Fruit fly (Drosophila melanogaster) whole organism, wandering third instar larva: ENCODE results near the gene SPH93.

Experiments used
- CG32264 ChIP-seq: fragments of 200-800 bp; sonication (Bioruptor generic); optimal IDR thresholded peaks from 2 replicates; lab custom pipeline; 2016; ENCODE audit warnings: missing biosample characterization, missing genetic modification characterization
- CG9705 ChIP-seq: fragments of 200-800 bp; sonication (Bioruptor generic); optimal IDR thresholded peaks from 2 replicates; lab custom pipeline; 2018; ENCODE audit warnings: missing biosample characterization, mild to moderate bottlenecking, missing genetic modification characterization
- Dif ChIP-seq: fragments of 200-275, 200-300 bp; sonication (Bioruptor generic); optimal IDR thresholded peaks from 2 replicates; lab custom pipeline; 2018; ENCODE audit warnings: missing biosample characterization, missing genetic modification characterization; ENCODE audit not compliant: partially characterized antibody
- GATAd ChIP-seq: sonication (Bioruptor generic); optimal IDR thresholded peaks from 2 replicates; lab custom pipeline; 2016; ENCODE audit warnings: missing biosample characterization, missing genetic modification characterization
- HLH106 ChIP-seq: fragments of 200-800 bp; optimal IDR thresholded peaks from 3 replicates; lab custom pipeline; 2019; ENCODE audit warnings: missing biosample characterization, mild to moderate bottlenecking, missing genetic modification characterization, moderate library complexity
- Hnf4 ChIP-seq: fragments of 200-800 bp; sonication (Bioruptor generic); optimal IDR thresholded peaks from 2 replicates; lab custom pipeline; 2016; ENCODE audit warnings: missing biosample characterization, mild to moderate bottlenecking, missing genetic modification characterization
- Jra ChIP-seq: sonication (Bioruptor generic); optimal IDR thresholded peaks from 2 replicates; lab custom pipeline; 2016; ENCODE audit warnings: missing biosample characterization, missing genetic modification characterization
- Myc ChIP-seq: fragments of >200 bp; optimal IDR thresholded peaks from 2 replicates; lab custom pipeline; 2017
- OdsH ChIP-seq: fragments of 200-800 bp; sonication (Bioruptor generic); optimal IDR thresholded peaks from 2 replicates; lab custom pipeline; 2016; ENCODE audit warnings: missing biosample characterization, mild to moderate bottlenecking, missing genetic modification characterization
- Rel ChIP-seq, 2 experiments: fragments of 200-800 bp; sonication (Bioruptor generic) in 1 of 2; optimal IDR thresholded peaks; 2 replicates in 1 of 2; 3 replicates in 1 of 2; lab custom pipeline; 2016 to 2019; ENCODE audit warnings: mild to moderate bottlenecking in 2 of 2, missing biosample characterization in 2 of 2, missing genetic modification characterization in 2 of 2, moderate library complexity in 1 of 2
- Sp1 ChIP-seq: fragments of 200-800 bp; sonication (Bioruptor generic); optimal IDR thresholded peaks from 3 replicates; lab custom pipeline; 2019; ENCODE audit warnings: missing biosample characterization, mild to moderate bottlenecking, missing genetic modification characterization, moderate library complexity
- br ChIP-seq: fragments of 200-800 bp; sonication (Bioruptor generic); optimal IDR thresholded peaks from 2 replicates; lab custom pipeline; 2016; ENCODE audit warnings: missing biosample characterization, missing genetic modification characterization
- dmrt93B ChIP-seq: fragments of 200-800 bp; sonication (Bioruptor generic); optimal IDR thresholded peaks from 2 replicates; lab custom pipeline; 2018; ENCODE audit warnings: missing biosample characterization, mild to moderate bottlenecking, missing genetic modification characterization
- dsf ChIP-seq: sonication (Bioruptor generic); optimal IDR thresholded peaks from 2 replicates; lab custom pipeline; 2016; ENCODE audit warnings: missing biosample characterization, missing genetic modification characterization, borderline replicate concordance
- ey ChIP-seq: fragments of 200-800 bp; sonication (Bioruptor generic); optimal IDR thresholded peaks from 2 replicates; lab custom pipeline; 2016; ENCODE audit warnings: missing biosample characterization, missing genetic modification characterization
- foxo ChIP-seq, 2 experiments: fragments of 200-800 bp; sonication (Bioruptor generic); optimal IDR thresholded peaks; 2 replicates in 1 of 2; 3 replicates in 1 of 2; lab custom pipeline; 2016 to 2017; ENCODE audit warnings: missing biosample characterization in 2 of 2, missing genetic modification characterization in 2 of 2
- fru ChIP-seq: fragments of 200-800 bp; sonication (Bioruptor generic); optimal IDR thresholded peaks from 3 replicates; lab custom pipeline; 2016; ENCODE audit warnings: missing biosample characterization, mild to moderate bottlenecking, missing genetic modification characterization
- h ChIP-seq: fragments of 200-800 bp; sonication (Bioruptor generic); optimal IDR thresholded peaks from 3 replicates; lab custom pipeline; 2016; ENCODE audit warnings: missing biosample characterization, mild to moderate bottlenecking, missing genetic modification characterization
- jim ChIP-seq: fragments of 175-275, 200-325 bp; sonication (Bioruptor generic); optimal IDR thresholded peaks from 2 replicates; lab custom pipeline; 2016; ENCODE audit warnings: missing biosample characterization, mild to moderate bottlenecking, missing genetic modification characterization
- pan ChIP-seq: fragments of >200 bp; optimal IDR thresholded peaks from 2 replicates; lab custom pipeline; 2017
- psq ChIP-seq: fragments of 200-800 bp; sonication (Bioruptor generic); optimal IDR thresholded peaks from 3 replicates; lab custom pipeline; 2017; ENCODE audit warnings: missing biosample characterization, mild to moderate bottlenecking, missing genetic modification characterization, moderate library complexity
- rgr ChIP-seq: fragments of 200-800 bp; sonication (Bioruptor generic); optimal IDR thresholded peaks from 3 replicates; lab custom pipeline; 2016; ENCODE audit warnings: missing biosample characterization, mild to moderate bottlenecking, missing genetic modification characterization
- sv ChIP-seq: fragments of 200-800 bp; sonication (Bioruptor generic); optimal IDR thresholded peaks from 3 replicates; lab custom pipeline; 2016; ENCODE audit warnings: missing biosample characterization, missing genetic modification characterization
- tai ChIP-seq: sonication (Bioruptor generic); optimal IDR thresholded peaks from 2 replicates; lab custom pipeline; 2016; ENCODE audit warnings: missing biosample characterization, missing genetic modification characterization
- usp ChIP-seq: fragments of >200 bp; optimal IDR thresholded peaks from 2 replicates; lab custom pipeline; 2017; ENCODE audit warnings: missing biosample characterization, missing genetic modification characterization
- woc ChIP-seq: sonication (Bioruptor generic); optimal IDR thresholded peaks from 2 replicates; lab custom pipeline; 2016; ENCODE audit warnings: missing biosample characterization, mild to moderate bottlenecking, missing genetic modification characterization

The SPH93 gene

dm6 chr2L:17410358-17410757 lies 45.4 kb downstream of the SPH93 start, which contains the start of the genes Polr2J and CG15141:
Polr2J (minus strand) TSS chr2L:17410406.
CG15141 (plus strand) TSS chr2L:17410641.
- peak; percentile 81 for TF ChIP-seq HLH106 (tag; lab: Kevin White, UChicago)
- no peak for TF ChIP-seq Sp1 (GFP tag; lab: Kevin White, UChicago)
- TF ChIP-seq psq (GFP tag; lab: Kevin White, UChicago) = peak; percentile 79
- TF ChIP-seq fru = peak; percentile 85
- peak; percentile 79 for TF ChIP-seq GATAd (GFP tag; lab: Kevin White, UChicago)
- TF ChIP-seq usp (GFP tag; lab: Kevin White, UChicago) = no peak
- TF ChIP-seq Hnf4 = peak; percentile 81
- no peak for TF ChIP-seq Rel (GFP tag; optimal IDR thresholded peaks at IDR 0.05; lab: Kevin White, UChicago)
- TF ChIP-seq Rel (tag; optimal IDR thresholded peaks at IDR 0.05; lab: Kevin White, UChicago) = peak; percentile 78
- peak; percentile 83 for TF ChIP-seq h (GFP tag; lab: Kevin White, UChicago)
- peak; percentile 89 for TF ChIP-seq Myc (lab: Kevin White, UChicago)
- TF ChIP-seq jim (GFP tag; lab: Kevin White, UChicago) = no peak
- TF ChIP-seq tai (GFP tag; lab: Kevin White, UChicago) = no peak
- TF ChIP-seq br (GFP tag; lab: Kevin White, UChicago) = peak; percentile 79
- peak; percentile 83 for TF ChIP-seq woc (GFP tag; lab: Kevin White, UChicago)
- TF ChIP-seq CG9705 (GFP tag; lab: Kevin White, UChicago) = peak; percentile 68
- peak; percentile 86 for TF ChIP-seq sv (GFP tag; lab: Kevin White, UChicago)
- no peak for TF ChIP-seq pan
- peak; percentile 69 for TF ChIP-seq ey (GFP tag; lab: Kevin White, UChicago)
- TF ChIP-seq dsf = peak; percentile 66
- peak; percentile 83 for TF ChIP-seq Jra (GFP tag; lab: Kevin White, UChicago)
- peak; percentile 69 for TF ChIP-seq OdsH (GFP tag; lab: Kevin White, UChicago)
- TF ChIP-seq rgr (GFP tag; lab: Kevin White, UChicago) = peak; percentile 84
- TF ChIP-seq Dif = peak; percentile 6
- peak; percentile 61 for TF ChIP-seq dmrt93B
- peak; percentile 55 for TF ChIP-seq CG32264 (GFP tag; lab: Kevin White, UChicago)
- TF ChIP-seq foxo (GFP tag; optimal IDR thresholded peaks at IDR 0.05; lab: Kevin White, UChicago) = peak in 1 of 2 experiments; percentile 85
